Fruit fly (Drosophila melanogaster) S2 (cell line): ENCODE measurements around the gene Dscam2.

ENCODE experiments used
- CG8478 ChIP-seq: fragments of >200 bp; optimal IDR thresholded peaks from 2 replicates; lab custom pipeline; 2018
- CTCF ChIP-seq, 2 experiments: fragments of >200 bp; optimal IDR thresholded peaks; 2 replicates each; lab custom pipeline; 2018

dm6 chr3L:7191218-7191617 is 1.5 kb upstream of the Dscam2 start:
- TF ChIP-seq CG8478 (lab: Kevin White, UChicago) (no peak), CTCF (optimal IDR thresholded peaks at IDR 0.05; lab: Kevin White, UChicago) (no peak)
